Fruit fly (Drosophila melanogaster): ENCODE measurements around the gene CG31816.

The CG31816 gene

DNA sequence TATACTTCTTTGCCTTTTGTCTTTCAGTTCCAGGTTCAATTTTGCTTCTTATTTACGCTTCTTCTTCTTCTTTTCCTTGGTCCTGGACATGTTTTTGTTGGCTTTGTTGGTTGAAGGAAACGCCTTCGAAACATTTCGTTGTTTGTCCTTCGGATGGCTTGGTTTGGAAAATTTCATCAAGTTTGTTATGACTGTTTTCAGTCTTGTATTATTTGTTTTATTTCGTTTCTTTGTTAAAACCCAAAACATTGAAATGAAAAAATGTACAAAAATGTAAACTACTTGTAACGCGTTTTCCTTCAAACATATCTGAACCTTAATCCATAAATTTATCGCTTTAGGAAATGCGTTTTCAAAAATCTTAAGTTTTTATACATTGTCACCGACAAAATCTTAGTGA, at the start of gene CG31816:
CG31816 (plus strand) TSS at position 301 of the 400 bp plus-strand sequence.
- TF ChIP-seq CG11617 (GFP tag; optimal IDR thresholded peaks at IDR 0.05) = no peak
- TF ChIP-seq CG7101 (tag; optimal IDR thresholded peaks at IDR 0.05) = no peak
- TF ChIP-seq tj (GFP tag; optimal IDR thresholded peaks at IDR 0.05) = no peak
- no peak for TF ChIP-seq cnc (optimal IDR thresholded peaks at IDR 0.05)
- TF ChIP-seq Mnt (GFP tag; optimal IDR thresholded peaks at IDR 0.05) = no peak
- no peak for TF ChIP-seq kay (GFP tag; ENCODE audit: borderline replicate concordance)
- TF ChIP-seq CG14711 (tag; optimal IDR thresholded peaks at IDR 0.05) = no peak

DNA sequence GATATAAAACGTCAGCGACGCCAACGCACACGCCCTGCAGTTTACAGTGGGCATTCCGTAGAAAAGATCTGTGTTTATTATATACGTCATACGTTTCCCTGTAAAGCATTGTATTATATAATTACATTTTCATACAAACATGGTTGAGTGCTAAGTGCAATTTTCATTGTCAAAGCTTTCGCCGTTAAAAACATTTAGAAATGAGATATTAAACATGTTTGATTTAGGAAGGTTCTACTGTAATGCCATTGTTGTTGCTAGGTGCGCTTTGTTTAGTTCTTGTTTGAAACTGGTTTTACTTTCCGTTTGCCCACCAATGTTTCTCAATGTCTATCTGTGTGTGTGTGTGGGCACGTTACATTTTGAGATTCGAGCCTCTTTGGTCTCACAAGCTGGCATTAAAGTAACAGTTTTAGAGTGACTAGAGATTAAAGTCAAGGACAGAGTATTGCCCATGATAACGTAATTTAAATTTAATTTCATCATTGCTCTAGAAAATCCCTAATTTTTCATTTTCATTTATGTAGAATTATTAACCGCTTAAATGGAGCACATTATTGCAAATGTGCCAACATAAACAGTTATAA, 49.6 kb upstream of the CG31816 start:
- TF ChIP-seq Clk (GFP tag; optimal IDR thresholded peaks at IDR 0.05) = peak; percentile 43
- TF ChIP-seq CG12768 (GFP tag; optimal IDR thresholded peaks at IDR 0.05) = peak; percentile 74
- no peak for TF ChIP-seq ovo (GFP tag; optimal IDR thresholded peaks at IDR 0.05)
- peak; percentile 40 for TF ChIP-seq CG1620 (GFP tag; optimal IDR thresholded peaks at IDR 0.05)
- TF ChIP-seq cnc (optimal IDR thresholded peaks at IDR 0.05) = no peak
- peak; percentile 19 for TF ChIP-seq pad (GFP tag; optimal IDR thresholded peaks at IDR 0.05)
- peak; percentile 31 for TF ChIP-seq Hr96 (GFP tag; optimal IDR thresholded peaks at IDR 0.05)
- TF ChIP-seq CG5204 (GFP tag; optimal IDR thresholded peaks at IDR 0.05) = peak; percentile 80
- TF ChIP-seq CG7045 (GFP tag; optimal IDR thresholded peaks at IDR 0.05) = peak; percentile 76
- TF ChIP-seq CG14711 (tag; optimal IDR thresholded peaks at IDR 0.05) = peak; percentile 65
- no peak for TF ChIP-seq Mnt (GFP tag; optimal IDR thresholded peaks at IDR 0.05)
- TF ChIP-seq toe (GFP tag; optimal IDR thresholded peaks at IDR 0.05) = peak; percentile 50
- TF ChIP-seq kay (GFP tag; ENCODE audit: borderline replicate concordance) = peak; percentile 92
- peak; percentile 44 for TF ChIP-seq tj (GFP tag; optimal IDR thresholded peaks at IDR 0.05)
- no peak for TF ChIP-seq cic (GFP tag; optimal IDR thresholded peaks at IDR 0.05)
- peak; percentile 38 for TF ChIP-seq Crg-1 (GFP tag; optimal IDR thresholded peaks at IDR 0.05)
- TF ChIP-seq CG33017 (tag; optimal IDR thresholded peaks at IDR 0.05) = peak; percentile 83
- TF ChIP-seq CG11617 (GFP tag; optimal IDR thresholded peaks at IDR 0.05) = peak; percentile 70
- peak; percentile 77 for TF ChIP-seq CG7101 (tag; optimal IDR thresholded peaks at IDR 0.05)
- TF ChIP-seq bab1 (GFP tag; optimal IDR thresholded peaks at IDR 0.05) = peak; percentile 83

DNA sequence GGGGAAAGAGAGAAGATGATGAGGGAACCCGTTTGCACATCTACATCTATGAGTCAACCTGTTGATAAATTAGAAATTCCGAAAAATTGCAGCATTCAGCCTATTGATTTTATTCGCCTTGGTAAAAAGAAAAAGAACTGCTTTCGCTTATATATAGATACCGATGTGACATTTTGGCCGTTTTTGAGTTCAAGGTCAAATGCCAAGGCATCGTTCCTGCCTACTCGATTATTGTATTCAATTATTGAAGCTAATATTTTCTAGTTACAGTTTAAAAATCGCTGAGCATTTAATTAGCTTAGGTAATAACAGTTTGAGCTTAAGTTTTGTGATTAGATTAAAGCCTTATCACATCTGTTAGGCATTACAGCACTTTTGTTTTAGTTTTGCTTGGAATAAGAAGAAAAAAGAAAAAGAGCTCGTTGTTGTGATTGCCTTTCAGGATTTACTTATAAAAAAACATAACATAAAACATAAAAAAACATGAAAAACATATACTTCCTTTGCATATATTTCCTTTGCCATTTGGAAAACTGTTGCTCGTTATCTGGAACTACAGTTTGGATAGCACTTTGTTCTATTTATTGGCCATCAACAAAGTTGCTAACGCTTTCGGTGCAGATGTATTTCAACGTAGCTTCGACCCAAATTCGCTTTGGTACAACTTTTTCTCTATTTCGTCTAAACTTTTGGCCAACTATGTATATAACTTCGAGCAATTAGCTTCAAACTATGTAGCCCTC, 48.2 kb upstream of the CG31816 start:
- TF ChIP-seq Hr96 (GFP tag; optimal IDR thresholded peaks at IDR 0.05) = no peak
- TF ChIP-seq kay (GFP tag; ENCODE audit: borderline replicate concordance) = peak; percentile 91

DNA sequence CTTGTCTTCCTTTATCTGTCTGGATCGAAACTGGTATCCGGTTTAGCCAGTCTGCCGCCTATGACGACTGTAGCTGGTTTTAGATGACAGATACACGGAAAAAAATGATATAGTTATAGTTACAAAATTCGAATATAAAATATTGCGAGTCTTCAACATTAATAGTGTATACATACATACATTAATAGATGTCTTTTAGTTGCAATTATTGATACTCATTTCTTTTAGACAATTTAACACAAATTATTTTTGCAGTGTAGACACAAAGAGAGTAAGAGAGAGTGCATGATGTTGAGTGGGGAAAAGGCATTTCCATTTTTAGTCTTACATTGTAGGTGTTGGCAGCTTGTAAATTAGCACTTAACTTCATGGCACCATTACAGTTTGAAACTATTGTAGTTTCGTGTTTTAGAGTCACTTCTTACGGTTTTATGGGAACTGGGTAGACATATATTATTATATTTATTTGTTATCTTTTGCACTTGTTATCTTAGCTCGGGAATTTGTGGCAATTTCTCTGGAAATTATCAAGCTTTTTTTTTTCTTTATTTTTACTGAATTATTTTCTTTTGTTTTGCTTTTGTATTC, 47.1 kb upstream of the CG31816 start:
- TF ChIP-seq CG12768 (GFP tag; optimal IDR thresholded peaks at IDR 0.05) (no peak), ovo (GFP tag; optimal IDR thresholded peaks at IDR 0.05) (peak; percentile 5), Mnt (GFP tag; optimal IDR thresholded peaks at IDR 0.05) (peak; percentile 8), tj (GFP tag; optimal IDR thresholded peaks at IDR 0.05) (peak; percentile 59), CG7101 (tag; optimal IDR thresholded peaks at IDR 0.05) (peak; percentile 84), CG11617 (GFP tag; optimal IDR thresholded peaks at IDR 0.05) (peak; percentile 78), CG1620 (GFP tag; optimal IDR thresholded peaks at IDR 0.05) (peak; percentile 26), CG33017 (tag; optimal IDR thresholded peaks at IDR 0.05) (peak; percentile 90), Hr96 (GFP tag; optimal IDR thresholded peaks at IDR 0.05) (no peak), cnc (optimal IDR thresholded peaks at IDR 0.05) (no peak), kay (GFP tag; ENCODE audit: borderline replicate concordance) (no peak), CG5204 (GFP tag; optimal IDR thresholded peaks at IDR 0.05) (peak; percentile 70)

DNA sequence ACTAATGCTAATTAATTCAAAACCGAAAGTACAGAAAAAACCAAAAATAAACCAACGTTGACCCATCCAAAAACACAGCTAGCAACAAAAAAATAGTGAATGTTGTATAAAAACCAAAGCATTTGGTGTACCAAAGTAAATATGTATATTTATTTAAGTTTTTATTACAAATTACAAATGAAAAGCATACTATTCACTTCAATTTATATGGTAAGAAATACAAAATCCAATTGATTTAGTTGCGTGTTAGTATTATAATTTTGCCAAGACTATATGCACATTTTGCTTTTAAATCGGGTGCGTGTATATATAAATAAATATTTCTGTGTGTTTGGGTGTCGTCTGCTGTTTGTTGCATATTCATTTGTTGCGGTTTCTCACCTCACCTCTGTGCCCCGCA, 45.1 kb upstream of the CG31816 start:
- no peak for TF ChIP-seq CG5204 (GFP tag; optimal IDR thresholded peaks at IDR 0.05)
- peak; percentile 71 for TF ChIP-seq kay (GFP tag; ENCODE audit: borderline replicate concordance)

DNA sequence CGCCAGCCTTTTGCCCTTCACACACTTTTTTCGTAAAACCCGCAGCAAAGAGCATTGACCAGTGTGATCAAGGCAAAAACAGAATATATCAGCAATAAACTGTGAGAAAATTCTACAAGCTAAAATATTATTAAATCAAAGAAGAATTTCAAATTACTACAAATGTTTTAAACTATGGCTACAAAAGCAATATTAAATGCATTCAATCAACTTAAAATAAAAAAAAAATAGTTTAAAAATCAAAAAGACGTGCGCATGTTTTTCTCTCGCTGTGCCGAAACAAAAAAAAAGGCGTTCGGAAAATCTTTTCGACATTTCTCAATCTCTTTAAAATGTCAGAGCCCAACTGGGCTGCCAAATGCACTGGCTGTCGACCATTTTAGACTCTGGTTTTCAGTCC, 44.2 kb upstream of the CG31816 start:
- TF ChIP-seq CG14711 (tag; optimal IDR thresholded peaks at IDR 0.05) (peak; percentile 36), cnc (optimal IDR thresholded peaks at IDR 0.05) (no peak)

DNA sequence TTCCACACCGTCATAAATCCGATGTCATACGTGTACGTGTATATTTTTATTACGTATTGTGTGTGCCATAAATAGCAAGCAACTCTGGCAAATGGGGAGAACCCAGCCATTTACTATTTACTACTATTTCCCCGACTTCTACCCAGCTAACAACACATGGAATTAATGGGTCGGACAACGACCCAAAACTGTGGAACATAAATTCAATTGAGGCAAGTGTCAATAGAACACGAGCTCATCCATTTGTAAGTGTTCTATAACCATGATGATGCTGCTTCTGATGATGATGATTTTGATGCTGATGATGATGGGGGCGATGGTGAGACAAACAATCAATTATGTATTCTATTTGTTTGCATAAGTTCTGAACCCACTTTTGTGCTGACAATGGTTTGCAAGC, 42.8 kb upstream of the CG31816 start:
- TF ChIP-seq bab1 (GFP tag; optimal IDR thresholded peaks at IDR 0.05) = peak; percentile 0
- no peak for TF ChIP-seq tj (GFP tag; optimal IDR thresholded peaks at IDR 0.05)
